Fruit fly (Drosophila melanogaster): Measurements from ENCODE around the gene CG14692.
A peak's percentile ranks its signal among the peaks of the same experiment; 100 is the strongest.

CG14692 gene

DNA sequence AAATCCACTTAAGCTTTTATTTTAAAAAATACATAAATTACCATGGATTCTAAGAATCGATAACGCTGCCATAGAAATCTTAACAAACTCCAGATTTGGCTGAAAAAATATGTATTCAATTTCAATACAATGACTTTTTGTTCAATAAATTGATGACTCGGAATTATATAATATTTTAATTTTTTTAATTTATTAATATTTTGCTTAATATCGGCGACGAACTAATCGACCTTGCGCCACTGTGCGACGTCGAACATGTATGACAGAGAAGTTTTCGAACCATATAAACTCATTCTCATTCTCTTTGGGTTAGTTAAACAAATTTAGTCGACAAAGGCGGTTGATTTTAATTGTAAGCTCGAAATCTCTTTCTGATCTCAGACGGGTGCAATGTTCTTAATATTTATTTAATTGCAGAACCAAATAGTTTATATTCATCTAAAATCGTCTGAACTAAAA, 45.8 kb upstream of the CG14692 start, which contains the start of gene CG42394 (continued):
- peak; percentile 82 for TF ChIP-seq dac (GFP tag; optimal IDR thresholded peaks at IDR 0.05)
- peak; percentile 81 for TF ChIP-seq fd85E (GFP tag; optimal IDR thresholded peaks at IDR 0.05)
- peak; percentile 97 for TF ChIP-seq Eip78C (GFP tag)
- TF ChIP-seq CG10669 (GFP tag; optimal IDR thresholded peaks at IDR 0.05): peak; percentile 94
- TF ChIP-seq CG15336 (GFP tag; IDR thresholded peaks at IDR 0.05): peak; percentile 97
- TF ChIP-seq Hr39 (GFP tag; optimal IDR thresholded peaks at IDR 0.05): peak; percentile 69
- TF ChIP-seq CG10631 (GFP tag; optimal IDR thresholded peaks at IDR 0.05): peak; percentile 92
- TF ChIP-seq Blimp-1 (GFP tag; optimal IDR thresholded peaks at IDR 0.05): peak; percentile 77
- TF ChIP-seq esn (GFP tag; optimal IDR thresholded peaks at IDR 0.05): peak; percentile 92
- peak; percentile 86 for TF ChIP-seq CG1621 (tag; optimal IDR thresholded peaks at IDR 0.05)
- TF ChIP-seq Hr38 (GFP tag; optimal IDR thresholded peaks at IDR 0.05): no peak
- TF ChIP-seq fkh (GFP tag; optimal IDR thresholded peaks at IDR 0.05): peak; percentile 30
- peak; percentile 69 for TF ChIP-seq Ets21C (GFP tag; optimal IDR thresholded peaks at IDR 0.05)
- TF ChIP-seq achi (GFP tag; optimal IDR thresholded peaks at IDR 0.05): peak; percentile 92
- TF ChIP-seq CG6808 (GFP tag; optimal IDR thresholded peaks at IDR 0.05): peak; percentile 87
- peak; percentile 92 for TF ChIP-seq OdsH (GFP tag; optimal IDR thresholded peaks at IDR 0.05)
- TF ChIP-seq Hr4 (GFP tag; optimal IDR thresholded peaks at IDR 0.05): peak; percentile 91
- peak; percentile 55 for TF ChIP-seq Sox15 (GFP tag; optimal IDR thresholded peaks at IDR 0.05)
- peak; percentile 95 for TF ChIP-seq CG6163 (GFP tag; IDR thresholded peaks at IDR 0.05)
- peak; percentile 89 for TF ChIP-seq pdm3 (GFP tag; optimal IDR thresholded peaks at IDR 0.05)
- peak; percentile 90 for TF ChIP-seq Eip93F (GFP tag; optimal IDR thresholded peaks at IDR 0.05)
- TF ChIP-seq CG6276 (GFP tag; optimal IDR thresholded peaks at IDR 0.05): peak; percentile 97
- peak; percentile 93 for TF ChIP-seq Lpt (GFP tag; optimal IDR thresholded peaks at IDR 0.05)
- peak; percentile 87 for TF ChIP-seq dsx (GFP tag; optimal IDR thresholded peaks at IDR 0.05; ENCODE audit: poor library complexity, severe bottlenecking)
- TF ChIP-seq CG4318 (GFP tag; optimal IDR thresholded peaks at IDR 0.05): peak; percentile 92
- peak; percentile 78 for TF ChIP-seq fd59A (GFP tag; optimal IDR thresholded peaks at IDR 0.05)

DNA sequence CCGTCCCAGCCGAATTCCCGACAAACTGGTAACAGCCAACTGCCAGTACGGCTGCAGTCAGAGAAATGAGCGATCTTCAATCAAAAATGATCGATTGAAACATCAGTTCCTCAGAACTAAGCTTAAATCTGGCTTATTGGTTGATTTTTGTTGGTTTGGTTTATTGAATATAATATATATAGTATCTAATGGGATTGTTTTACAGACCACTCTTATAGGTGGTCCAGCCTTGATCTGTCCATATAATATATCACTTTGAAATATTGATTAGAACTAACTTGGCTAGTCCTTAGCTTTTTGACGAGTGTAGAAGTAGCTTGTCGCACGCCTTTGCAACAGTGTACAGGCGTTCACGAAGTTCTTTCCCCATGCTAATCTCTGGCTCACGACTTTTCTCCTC, 38.7 kb upstream of the CG14692 start:
- peak; percentile 19 for TF ChIP-seq acj6 (GFP tag; optimal IDR thresholded peaks at IDR 0.05)
- TF ChIP-seq lz (GFP tag; optimal IDR thresholded peaks at IDR 0.05): no peak
- TF ChIP-seq Sox15 (GFP tag; optimal IDR thresholded peaks at IDR 0.05): no peak
- TF ChIP-seq CG8119 (GFP tag; IDR thresholded peaks at IDR 0.05): no peak
- TF ChIP-seq pdm3 (GFP tag; optimal IDR thresholded peaks at IDR 0.05): no peak
- peak; percentile 58 for TF ChIP-seq CG3032 (tag; optimal IDR thresholded peaks at IDR 0.05)
- TF ChIP-seq achi (GFP tag; optimal IDR thresholded peaks at IDR 0.05): peak; percentile 20
- peak; percentile 61 for TF ChIP-seq dsx (GFP tag; optimal IDR thresholded peaks at IDR 0.05; ENCODE audit: poor library complexity, severe bottlenecking)
- no peak for TF ChIP-seq fkh (GFP tag; optimal IDR thresholded peaks at IDR 0.05)
- 0 out of 2 replicates have a peak, but pooled peaks have one; percentile 12 for TF ChIP-seq CG15336 (GFP tag; IDR thresholded peaks at IDR 0.05)
- no peak for TF ChIP-seq Blimp-1 (GFP tag; optimal IDR thresholded peaks at IDR 0.05)
- peak; percentile 70 for TF ChIP-seq Eip78C (GFP tag)
- no peak for TF ChIP-seq eg (GFP tag; IDR thresholded peaks at IDR 0.05)
- no peak for TF ChIP-seq CG6163 (GFP tag; IDR thresholded peaks at IDR 0.05)
- peak; percentile 48 for TF ChIP-seq CG32006 (GFP tag; optimal IDR thresholded peaks at IDR 0.05)
- TF ChIP-seq CG6808 (GFP tag; optimal IDR thresholded peaks at IDR 0.05): peak; percentile 44
- no peak for TF ChIP-seq Eip75B (GFP tag; optimal IDR thresholded peaks at IDR 0.05)
- peak; percentile 4 to 31 for TF ChIP-seq ss (GFP tag; optimal IDR thresholded peaks at IDR 0.05)
- TF ChIP-seq CG1621 (tag; optimal IDR thresholded peaks at IDR 0.05): no peak
- TF ChIP-seq CG7368 (GFP tag; optimal IDR thresholded peaks at IDR 0.05): no peak
- peak; percentile 24 for TF ChIP-seq CG3919 (GFP tag; optimal IDR thresholded peaks at IDR 0.05)
- TF ChIP-seq CG16779 (tag; optimal IDR thresholded peaks at IDR 0.05): no peak
- no peak for TF ChIP-seq salr (GFP tag; optimal IDR thresholded peaks at IDR 0.05)
- peak; percentile 30 for TF ChIP-seq CG10669 (GFP tag; optimal IDR thresholded peaks at IDR 0.05)
- no peak for TF ChIP-seq Ets21C (GFP tag; optimal IDR thresholded peaks at IDR 0.05)
- TF ChIP-seq Met (GFP tag; optimal IDR thresholded peaks at IDR 0.05): no peak
- no peak for TF ChIP-seq Hr4 (GFP tag; optimal IDR thresholded peaks at IDR 0.05)
- TF ChIP-seq Ets96B (tag; optimal IDR thresholded peaks at IDR 0.05): peak; percentile 31
- no peak for TF ChIP-seq dac (GFP tag; optimal IDR thresholded peaks at IDR 0.05)
- no peak for TF ChIP-seq CG11762 (GFP tag; optimal IDR thresholded peaks at IDR 0.05; ENCODE audit: insufficient read depth)
- peak; percentile 28 for TF ChIP-seq CG10631 (GFP tag; optimal IDR thresholded peaks at IDR 0.05)
- TF ChIP-seq fd59A (GFP tag; optimal IDR thresholded peaks at IDR 0.05): peak; percentile 16

Measured in whole organism, prepupa.